Fruit fly (Drosophila melanogaster) whole organism, wandering third instar larva: Measurements from ENCODE around the gene DEF8.

Source experiments
- Dfd ChIP-seq: fragments of >200 bp; optimal IDR thresholded peaks from 2 replicates; lab custom pipeline; 2017; ENCODE audit warnings: missing biosample characterization, missing genetic modification characterization
- Myc ChIP-seq: fragments of >200 bp; optimal IDR thresholded peaks from 2 replicates; lab custom pipeline; 2017
- h ChIP-seq: fragments of 200-800 bp; sonication (Bioruptor generic); optimal IDR thresholded peaks from 3 replicates; lab custom pipeline; 2016; ENCODE audit warnings: missing biosample characterization, mild to moderate bottlenecking, missing genetic modification characterization

- TF ChIP-seq Dfd (GFP tag; lab: Kevin White, UChicago) (no peak), Myc (lab: Kevin White, UChicago) (no peak), h (GFP tag; lab: Kevin White, UChicago) (no peak)
These were observed 43.6 kb upstream of the DEF8 start, which contains the start of gene CG17154 for dm6 chr3L:12088326-12088725.
